Worm (Caenorhabditis elegans) whole organism, midembryonic: Measurements from ENCODE around the gene M03C11.9.

Source experiments
- T22C8.4 ChIP-seq: fragments of 200-800 bp; sonication (Bioruptor generic); IDR thresholded peaks from 2 replicates; pipeline ENCODE4 v1.3.6; 2022; ENCODE audit warnings: missing genetic modification characterization, missing compliant biosample characterization
- cog-1 ChIP-seq: sonication (generic microtip); optimal IDR thresholded peaks from 2 replicates; lab custom pipeline; 2016; ENCODE audit warnings: missing genetic modification characterization, missing compliant biosample characterization
- flt-1 ChIP-seq: fragments of 200-800 bp; sonication (Bioruptor generic); IDR thresholded peaks from 2 replicates; pipeline ENCODE4 v1.3.6; 2022; ENCODE audit warnings: missing genetic modification characterization, missing compliant biosample characterization
- klf-2 ChIP-seq: fragments of 200-800 bp; sonication (Bioruptor generic); conservative IDR thresholded peaks from 2 replicates; pipeline ENCODE4 v1.3.6; 2022; ENCODE audit warnings: missing genetic modification reagents, missing genetic modification characterization, missing compliant biosample characterization
- med-1 ChIP-seq: sonication (generic microtip); optimal IDR thresholded peaks from 2 replicates; lab custom pipeline; 2017; ENCODE audit warnings: missing genetic modification characterization, mild to moderate bottlenecking, missing compliant biosample characterization, antibody characterized with exemption, missing genetic modification reagents; ENCODE audit not compliant: insufficient read depth
- ref-1 ChIP-seq: fragments of 200-800 bp; sonication (Bioruptor generic); conservative IDR thresholded peaks from 2 replicates; pipeline ENCODE4 v1.3.6; 2022; ENCODE audit warnings: missing genetic modification reagents, missing genetic modification characterization, missing compliant biosample characterization
- tab-1 ChIP-seq: fragments of 200-800 bp; sonication (Bioruptor generic); IDR thresholded peaks from 2 replicates; pipeline ENCODE4 v1.3.6; 2022; ENCODE audit warnings: missing genetic modification characterization, missing compliant biosample characterization
- ztf-23 ChIP-seq: fragments of 200-800 bp; sonication (Bioruptor generic); IDR thresholded peaks from 2 replicates; pipeline ENCODE4 v1.3.6; 2022; ENCODE audit warnings: missing genetic modification reagents, missing genetic modification characterization, missing compliant biosample characterization
- ztf-29 ChIP-seq: fragments of 200-800 bp; sonication (Bioruptor generic); IDR thresholded peaks from 2 replicates; pipeline ENCODE4 v1.3.6; 2022; ENCODE audit warnings: missing genetic modification reagents, missing genetic modification characterization, missing compliant biosample characterization

The M03C11.9 gene

DNA sequence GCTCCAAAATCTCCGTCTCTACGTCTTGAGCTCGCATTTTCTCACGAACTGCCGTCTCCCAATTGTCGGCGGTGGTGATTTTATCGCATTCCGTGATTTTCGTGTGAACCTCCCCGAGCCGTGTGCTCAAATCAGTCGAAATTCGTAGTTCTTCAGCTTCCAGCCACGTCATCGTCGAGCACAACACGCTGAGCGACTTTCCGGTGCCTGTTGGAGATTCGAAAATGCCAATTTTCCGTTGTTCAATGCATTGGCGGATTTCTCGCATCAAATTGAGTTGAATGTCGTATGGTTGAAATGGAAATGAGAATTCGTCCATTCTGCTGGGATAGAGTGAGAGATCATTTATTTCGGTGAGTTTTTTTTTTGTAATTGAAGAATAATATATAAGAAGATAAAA, 13.4 kb upstream of the M03C11.9 start, which contains the start of the genes M03C11.3 and chl-1:
TSS of gene M03C11.3 (plus strand) at position 153 of the 400 bp plus-strand sequence.
TSS of gene chl-1 (minus strand) at position 323 of the 400 bp plus-strand sequence.
- TF ChIP-seq klf-2 (GFP tag; lab: Robert Waterston, UW) (no peak), tab-1 (GFP tag; lab: Robert Waterston, UW) (no peak), med-1 (GFP tag; lab: Kevin White, UChicago) (no peak), flt-1 (no peak), cog-1 (no peak), ztf-29 (GFP tag; lab: Robert Waterston, UW) (no peak), ref-1 (no peak), ztf-23 (GFP tag; lab: Robert Waterston, UW) (no peak), T22C8.4 (no peak)

DNA sequence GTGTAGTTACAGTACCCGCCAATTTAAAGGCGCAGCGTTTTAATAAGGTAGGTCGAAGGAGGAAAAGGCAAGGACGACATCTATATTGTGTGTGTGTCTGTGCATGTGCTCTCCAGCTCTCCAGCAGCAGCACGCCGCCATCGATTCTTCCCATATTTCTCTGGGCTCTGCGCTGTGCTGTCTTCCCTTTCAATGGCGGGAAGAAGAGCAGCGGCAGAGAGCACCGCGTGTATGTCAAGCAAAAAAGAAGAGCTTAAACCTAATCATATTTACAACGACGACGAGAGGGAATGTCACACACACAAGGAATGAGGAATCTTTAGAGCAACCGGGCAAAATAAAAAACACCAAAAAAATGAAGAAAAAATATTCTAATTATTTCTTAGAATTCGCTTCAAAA, 7.4 kb upstream of the M03C11.9 start:
- TF ChIP-seq med-1 (GFP tag; lab: Kevin White, UChicago) (no peak), ztf-29 (GFP tag; lab: Robert Waterston, UW) (no peak), ref-1 (no peak), T22C8.4 (no peak), cog-1 (no peak), flt-1 (no peak), tab-1 (GFP tag; lab: Robert Waterston, UW) (no peak), klf-2 (GFP tag; lab: Robert Waterston, UW) (no peak), ztf-23 (GFP tag; lab: Robert Waterston, UW) (no peak)

DNA sequence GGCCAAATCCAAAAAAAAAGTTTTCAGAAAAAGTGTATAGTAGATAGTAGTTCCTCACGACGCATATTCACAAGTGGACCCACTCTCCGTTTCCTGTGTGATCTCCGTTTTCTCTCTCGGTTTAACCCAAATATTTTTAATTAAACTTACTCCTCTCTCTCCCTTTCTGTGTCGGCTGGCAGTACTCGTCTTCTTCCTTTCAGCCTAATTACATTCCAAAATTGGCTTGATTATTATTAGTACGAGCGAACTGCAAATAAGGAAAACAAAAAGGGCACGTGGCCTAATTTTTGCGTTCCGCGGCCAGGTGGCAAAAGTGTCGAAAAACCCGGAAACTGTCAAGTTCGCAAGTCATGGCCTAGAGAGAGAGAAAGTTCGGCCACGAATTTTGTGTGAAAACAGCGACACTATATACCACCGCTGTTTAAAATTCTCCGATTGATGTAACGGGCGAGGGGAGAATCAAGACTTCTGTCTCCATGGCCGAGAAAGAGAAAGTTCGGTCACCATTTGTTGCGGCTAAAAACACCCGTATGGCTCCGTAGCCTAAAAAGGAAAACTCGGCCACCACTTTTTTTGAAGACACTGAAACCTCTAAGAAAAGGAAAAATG, 5.5 kb upstream of the M03C11.9 start:
- TF ChIP-seq ref-1 (no peak), klf-2 (GFP tag; lab: Robert Waterston, UW) (no peak), med-1 (GFP tag; lab: Kevin White, UChicago) (no peak), ztf-23 (GFP tag; lab: Robert Waterston, UW) (no peak), T22C8.4 (no peak), flt-1 (no peak), cog-1 (no peak), ztf-29 (GFP tag; lab: Robert Waterston, UW) (no peak), tab-1 (GFP tag; lab: Robert Waterston, UW) (no peak)

DNA sequence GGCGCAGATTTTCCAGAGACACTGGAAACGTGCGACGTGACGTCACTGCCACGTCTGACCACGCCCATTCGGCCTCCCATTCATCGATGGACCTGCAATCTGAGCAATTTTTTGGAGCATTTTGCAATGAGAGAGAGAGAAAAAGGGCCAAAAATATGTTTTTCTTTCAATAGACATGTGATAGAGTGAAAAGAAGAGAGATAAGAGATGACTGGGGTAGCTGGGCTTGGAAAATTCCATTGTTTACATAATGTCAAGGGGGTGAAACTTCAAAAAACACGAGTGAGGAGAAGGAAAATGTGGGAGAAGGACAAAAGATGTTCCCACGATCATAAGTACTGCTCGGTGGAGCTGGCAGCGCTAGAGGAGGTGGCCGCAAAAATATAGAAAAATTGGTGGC, 4.5 kb upstream of the M03C11.9 start, which contains the start of gene M03C11.1:
TSS of gene M03C11.1 (minus strand) at position 101 of the 400 bp plus-strand sequence.
- TF ChIP-seq cog-1 (no peak), ztf-29 (GFP tag; lab: Robert Waterston, UW) (no peak), flt-1 (no peak), T22C8.4 (no peak), ztf-23 (GFP tag; lab: Robert Waterston, UW) (no peak), med-1 (GFP tag; lab: Kevin White, UChicago) (no peak)

DNA sequence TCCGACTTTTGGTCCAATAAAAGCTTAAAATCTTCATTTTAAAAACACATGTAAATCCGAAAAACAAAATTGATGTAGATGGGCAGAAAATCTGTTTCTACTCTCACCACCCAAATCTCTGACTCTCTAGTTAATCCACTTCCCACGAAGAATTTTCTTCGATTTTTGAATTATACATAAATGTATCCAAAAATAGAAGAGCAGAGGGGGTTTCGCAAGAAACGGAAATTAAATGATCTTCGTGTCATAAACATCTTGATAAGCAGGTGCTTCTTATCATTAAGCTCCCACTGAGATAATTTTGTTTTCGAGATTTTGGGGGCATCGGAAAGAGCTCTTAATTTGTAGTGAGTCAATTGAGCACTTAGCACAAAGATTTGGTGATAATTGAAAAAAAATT, 1.9 kb downstream of the M03C11.9 start:
- TF ChIP-seq ztf-29 (GFP tag; lab: Robert Waterston, UW) (no peak), T22C8.4 (no peak), med-1 (GFP tag; lab: Kevin White, UChicago) (no peak), tab-1 (GFP tag; lab: Robert Waterston, UW) (no peak), ztf-23 (GFP tag; lab: Robert Waterston, UW) (no peak), cog-1 (no peak), flt-1 (no peak), klf-2 (GFP tag; lab: Robert Waterston, UW) (no peak)

DNA sequence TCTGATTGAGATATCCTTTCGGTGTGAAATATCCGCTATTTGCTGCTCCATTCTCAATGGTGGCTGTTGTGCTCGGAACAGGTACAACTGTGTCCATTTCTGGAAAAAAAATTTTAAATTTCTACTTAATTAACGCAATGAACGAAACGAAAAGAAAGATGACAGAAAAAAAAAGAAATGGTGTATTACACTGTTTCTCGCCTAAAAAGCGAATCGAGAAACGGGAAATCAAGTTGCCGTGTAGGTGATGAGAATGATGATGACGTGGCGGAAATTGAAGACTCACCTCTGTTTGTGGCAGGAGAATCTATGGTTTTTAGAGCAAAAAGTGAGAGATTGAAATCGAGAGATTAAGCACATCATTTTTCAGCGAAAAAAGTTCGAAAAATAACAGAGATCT, 5.1 kb downstream of the M03C11.9 start, which contains the start of gene C38H2.3:
TSS of gene C38H2.3 (minus strand) at position 101 of the 400 bp plus-strand sequence.
- TF ChIP-seq ref-1 (no peak), T22C8.4 (no peak), tab-1 (GFP tag; lab: Robert Waterston, UW) (no peak), klf-2 (GFP tag; lab: Robert Waterston, UW) (no peak), ztf-23 (GFP tag; lab: Robert Waterston, UW) (no peak), med-1 (GFP tag; lab: Kevin White, UChicago) (no peak), flt-1 (no peak), ztf-29 (GFP tag; lab: Robert Waterston, UW) (no peak), cog-1 (no peak)

DNA sequence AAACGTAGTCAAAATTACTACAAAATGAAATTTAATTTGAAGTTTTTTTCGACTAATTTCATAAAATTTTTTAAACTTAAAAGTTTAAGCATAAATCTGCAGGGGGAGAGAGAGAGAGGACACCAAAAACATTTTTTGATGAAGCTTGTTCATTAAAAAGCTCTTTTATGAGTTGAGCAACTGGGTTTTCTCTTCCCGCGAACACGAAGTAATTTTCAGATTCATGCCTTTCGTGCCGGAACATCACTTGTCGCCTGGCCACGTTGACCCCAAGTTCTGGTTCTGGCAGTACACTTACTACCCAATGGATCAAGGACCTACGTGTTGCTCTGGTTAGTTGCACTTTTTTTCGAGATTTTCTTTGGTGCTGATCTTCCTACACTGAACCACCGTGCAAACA, 7.7 kb downstream of the M03C11.9 start:
- TF ChIP-seq T22C8.4 (no peak), tab-1 (GFP tag; lab: Robert Waterston, UW) (no peak), klf-2 (GFP tag; lab: Robert Waterston, UW) (no peak), ztf-23 (GFP tag; lab: Robert Waterston, UW) (no peak), ref-1 (no peak), med-1 (GFP tag; lab: Kevin White, UChicago) (no peak), cog-1 (no peak), flt-1 (no peak), ztf-29 (GFP tag; lab: Robert Waterston, UW) (no peak)

DNA sequence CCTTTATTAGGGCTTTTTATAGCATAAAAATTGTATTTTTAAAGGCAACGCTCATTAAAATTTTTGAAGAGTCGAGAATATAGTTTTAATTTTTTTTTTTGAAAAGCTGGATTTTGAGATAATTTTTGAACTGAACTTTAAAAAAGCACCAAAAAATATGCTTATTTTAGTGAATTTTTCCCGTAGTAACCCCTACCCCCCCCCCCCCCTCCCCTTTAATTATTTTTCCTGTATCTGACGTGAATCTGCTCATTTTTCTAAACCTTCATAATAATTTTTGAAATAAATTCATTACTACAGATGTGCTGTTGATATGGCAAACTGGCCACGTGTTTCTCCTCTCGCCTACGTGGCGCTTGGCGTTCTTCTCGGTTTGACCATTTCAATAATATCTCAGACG, 10.1 kb downstream of the M03C11.9 start, which contains the start of gene C38H2.2:
TSS of gene C38H2.2 (plus strand) at position 301 of the 400 bp plus-strand sequence.
- no peak for TF ChIP-seq klf-2 (GFP tag; lab: Robert Waterston, UW)
- TF ChIP-seq med-1 (GFP tag; lab: Kevin White, UChicago) = no peak
- no peak for TF ChIP-seq tab-1 (GFP tag; lab: Robert Waterston, UW)
- TF ChIP-seq T22C8.4 = no peak
- TF ChIP-seq ztf-29 (GFP tag; lab: Robert Waterston, UW) = no peak
- no peak for TF ChIP-seq ztf-23 (GFP tag; lab: Robert Waterston, UW)
- TF ChIP-seq flt-1 = no peak
- no peak for TF ChIP-seq cog-1
- TF ChIP-seq ref-1 = no peak

DNA sequence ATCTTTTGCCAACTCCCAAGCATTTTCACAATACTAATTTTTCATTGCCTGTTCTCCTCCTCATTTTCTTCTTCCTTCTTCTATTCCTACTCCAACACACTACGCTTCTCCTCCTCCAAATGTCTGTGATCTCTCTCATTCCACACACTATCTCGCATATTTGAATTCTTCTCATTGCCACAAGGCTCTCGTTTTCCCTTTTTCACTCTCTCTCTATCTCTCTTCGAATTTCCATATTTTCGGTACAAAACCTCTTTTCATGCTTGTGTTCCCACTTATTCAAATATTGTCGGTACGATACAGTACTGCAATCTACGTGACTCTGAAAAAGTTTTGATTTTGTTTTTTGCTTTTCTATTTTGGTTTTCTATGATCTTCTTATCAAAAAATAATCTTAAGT, 10.9 kb downstream of the M03C11.9 start:
- no peak for TF ChIP-seq T22C8.4
- no peak for TF ChIP-seq cog-1
- no peak for TF ChIP-seq med-1 (GFP tag; lab: Kevin White, UChicago)
- TF ChIP-seq klf-2 (GFP tag; lab: Robert Waterston, UW) = no peak
- TF ChIP-seq ztf-23 (GFP tag; lab: Robert Waterston, UW) = no peak
- TF ChIP-seq ref-1 = no peak
- no peak for TF ChIP-seq tab-1 (GFP tag; lab: Robert Waterston, UW)
- no peak for TF ChIP-seq flt-1
- TF ChIP-seq ztf-29 (GFP tag; lab: Robert Waterston, UW) = no peak
